Worm (Caenorhabditis elegans) whole organism, L4 larva: ENCODE measurements around the gene nhr-4.
"Not testable (repeated sequence)": the region's sequence is repeated elsewhere in the genome, so short reads cannot be mapped to it uniquely, and the experiment has no call there.

Experiments used
- F26F4.8 ChIP-seq: fragments of 200-800 bp; sonication (Bioruptor generic); conservative IDR thresholded peaks from 2 replicates; pipeline ENCODE4 v1.3.6; 2022; ENCODE audit warnings: missing genetic modification characterization, missing compliant biosample characterization
- T26A8.4 ChIP-seq: fragments of 200-800 bp; sonication (Bioruptor generic); IDR thresholded peaks from 2 replicates; pipeline ENCODE4 v1.3.6; 2022; ENCODE audit warnings: missing genetic modification characterization, missing compliant biosample characterization
- Y48G9A.11 ChIP-seq: fragments of 200-800 bp; sonication (Bioruptor generic); IDR thresholded peaks from 2 replicates; pipeline ENCODE4 v1.3.6; 2022; ENCODE audit warnings: missing genetic modification reagents, missing genetic modification characterization, missing compliant biosample characterization
- Y75B8A.6 ChIP-seq: fragments of 200-800 bp; sonication (Bioruptor generic); IDR thresholded peaks from 2 replicates; pipeline ENCODE4 v1.3.6; 2022; ENCODE audit warnings: missing genetic modification reagents, missing genetic modification characterization, missing compliant biosample characterization
- ZK337.2 ChIP-seq: fragments of 200-800 bp; sonication (Bioruptor generic); IDR thresholded peaks from 2 replicates; pipeline ENCODE4 v1.3.6; 2022; ENCODE audit warnings: missing genetic modification reagents, missing genetic modification characterization, missing compliant biosample characterization
- aly-2 ChIP-seq: sonication (generic microtip); optimal IDR thresholded peaks from 2 replicates; lab custom pipeline; 2018; ENCODE audit warnings: missing biosample characterization, missing genetic modification characterization
- ctbp-1 ChIP-seq: fragments of 200-800 bp; sonication (Bioruptor generic); IDR thresholded peaks from 2 replicates; pipeline ENCODE4 v1.3.6; 2022; ENCODE audit warnings: missing genetic modification reagents, missing genetic modification characterization, missing compliant biosample characterization
- daf-8 ChIP-seq: fragments of 200-800 bp; sonication (Bioruptor generic); IDR thresholded peaks from 2 replicates; pipeline ENCODE4 v1.3.6; 2022; ENCODE audit warnings: missing genetic modification characterization, missing compliant biosample characterization
- dpl-1 ChIP-seq: fragments of 150-350 bp; optimal IDR thresholded peaks from 2 replicates; lab custom pipeline; 2014; ENCODE audit warnings: missing biosample characterization, missing genetic modification reagents, missing genetic modification characterization
- fos-1 ChIP-seq: fragments of 150-350 bp; optimal IDR thresholded peaks from 2 replicates; lab custom pipeline; 2014; ENCODE audit warnings: missing biosample characterization, missing genetic modification characterization
- hlh-11 ChIP-seq: fragments of 200-800 bp; sonication (Bioruptor generic); optimal IDR thresholded peaks from 2 replicates; lab custom pipeline; 2018; ENCODE audit warnings: mild to moderate bottlenecking, missing genetic modification characterization, missing compliant biosample characterization
- hmg-1.1 ChIP-seq: fragments of 200-800 bp; sonication (Bioruptor generic); IDR thresholded peaks from 2 replicates; pipeline ENCODE4 v1.3.6; 2022; ENCODE audit warnings: missing genetic modification reagents, missing genetic modification characterization, missing compliant biosample characterization
- lim-7 ChIP-seq: fragments of 200-800 bp; sonication (Bioruptor generic); IDR thresholded peaks from 2 replicates; pipeline ENCODE4 v1.3.6; 2022; ENCODE audit warnings: missing genetic modification characterization, missing compliant biosample characterization
- lin-1 ChIP-seq: fragments of 200-800 bp; sonication (Bioruptor generic); IDR thresholded peaks from 2 replicates; pipeline ENCODE4 v1.3.6; 2022; ENCODE audit warnings: missing genetic modification reagents, missing genetic modification characterization, missing compliant biosample characterization
- lin-15B ChIP-seq: fragments of 150-350 bp; sonication (generic microtip); optimal IDR thresholded peaks from 3 replicates; lab custom pipeline; 2014; ENCODE audit warnings: missing biosample characterization, missing genetic modification characterization
- madf-9 ChIP-seq: fragments of 200-800 bp; sonication (Bioruptor generic); conservative IDR thresholded peaks from 2 replicates; pipeline ENCODE4 v1.3.6; 2022; ENCODE audit warnings: missing genetic modification reagents, missing genetic modification characterization, missing compliant biosample characterization
- mdt-29 ChIP-seq: fragments of 200-800 bp; sonication (Bioruptor generic); IDR thresholded peaks from 2 replicates; pipeline ENCODE4 v1.3.6; 2022; ENCODE audit warnings: missing genetic modification reagents, missing genetic modification characterization, missing compliant biosample characterization
- nhr-237 ChIP-seq: sonication (generic microtip); optimal IDR thresholded peaks from 2 replicates; lab custom pipeline; 2017; ENCODE audit warnings: missing biosample characterization, missing genetic modification characterization
- nhr-25 ChIP-seq: sonication (generic microtip); optimal IDR thresholded peaks from 2 replicates; lab custom pipeline; 2017; ENCODE audit warnings: missing genetic modification characterization, mild to moderate bottlenecking, missing compliant biosample characterization, antibody characterized with exemption, moderate library complexity, borderline replicate concordance; ENCODE audit not compliant: insufficient read depth
- nhr-28 ChIP-seq: fragments of 150-350 bp; optimal IDR thresholded peaks from 2 replicates; lab custom pipeline; 2014; ENCODE audit warnings: missing biosample characterization, missing genetic modification characterization
- nhr-48 ChIP-seq: sonication (generic microtip); optimal IDR thresholded peaks from 2 replicates; lab custom pipeline; 2016; ENCODE audit warnings: mild to moderate bottlenecking, missing genetic modification characterization, missing compliant biosample characterization
- nhr-6 ChIP-seq: fragments of 150-350 bp; optimal IDR thresholded peaks from 2 replicates; lab custom pipeline; 2014; ENCODE audit warnings: missing biosample characterization, missing genetic modification characterization
- nhr-76 ChIP-seq: fragments of 150-350 bp; optimal IDR thresholded peaks from 2 replicates; lab custom pipeline; 2014; ENCODE audit warnings: missing biosample characterization, missing genetic modification characterization
- pha-4 ChIP-seq, 2 experiments: fragments of 150-350 bp in 1 of 2; fragments of 200-800 bp in 1 of 2; sonication (Bioruptor generic) in 1 of 2; IDR thresholded peaks in 1 of 2; optimal IDR thresholded peaks in 1 of 2; 2 replicates each; pipeline versions ENCODE4 v1.3.6 to Lab custom; 2014 to 2022; ENCODE audit warnings: missing genetic modification characterization in 2 of 2, missing genetic modification reagents in 2 of 2, missing biosample characterization in 1 of 2, missing compliant biosample characterization in 1 of 2
- saeg-2 ChIP-seq: fragments of 200-800 bp; sonication (Bioruptor generic); IDR thresholded peaks from 2 replicates; pipeline ENCODE4 v1.3.6; 2022; ENCODE audit warnings: missing genetic modification reagents, missing genetic modification characterization, missing compliant biosample characterization
- tra-1 ChIP-seq: fragments of 200-800 bp; sonication (Bioruptor generic); IDR thresholded peaks from 2 replicates; pipeline ENCODE4 v1.3.6; 2022; ENCODE audit warnings: missing genetic modification reagents, missing genetic modification characterization, missing compliant biosample characterization
- unc-130 ChIP-seq: sonication (generic microtip); optimal IDR thresholded peaks from 2 replicates; lab custom pipeline; 2016; ENCODE audit warnings: missing genetic modification reagents, missing genetic modification characterization, missing compliant biosample characterization
- unc-39 ChIP-seq: sonication (generic microtip); optimal IDR thresholded peaks from 2 replicates; lab custom pipeline; 2017; ENCODE audit warnings: missing biosample characterization, missing genetic modification characterization
- zip-11 ChIP-seq: fragments of 200-800 bp; sonication (Bioruptor generic); IDR thresholded peaks from 2 replicates; pipeline ENCODE4 v1.3.6; 2022; ENCODE audit warnings: missing genetic modification characterization, missing compliant biosample characterization
- ztf-11 ChIP-seq: fragments of 150-350 bp; optimal IDR thresholded peaks from 2 replicates; lab custom pipeline; 2014; ENCODE audit warnings: missing biosample characterization, missing genetic modification characterization

nhr-4 gene

DNA sequence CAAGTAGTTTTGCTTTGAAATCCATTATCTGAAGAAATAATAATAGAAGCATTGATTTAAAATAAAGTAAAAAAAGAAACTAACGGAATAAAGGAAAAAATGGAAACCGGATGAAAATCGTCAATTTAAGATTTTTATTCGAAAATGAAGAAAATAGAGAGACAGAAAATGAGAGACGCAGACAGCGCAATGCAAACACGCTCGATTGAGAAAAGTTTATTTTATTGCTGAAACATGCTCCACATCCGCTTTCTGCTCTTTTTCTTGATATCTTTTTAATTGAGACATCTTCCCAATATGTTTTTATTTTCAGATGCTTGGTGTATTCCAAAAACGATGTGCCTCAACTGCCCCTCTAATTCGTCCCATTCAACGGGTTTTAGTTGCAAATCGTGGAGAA lies 5.1 kb downstream of the nhr-4 start, which contains the start of the genes prp-18 and mccc-1 (continued):
- TF ChIP-seq lin-1 (GFP tag; lab: Robert Waterston, UW) (no peak), nhr-6 (tag; lab: Kevin White, UChicago) (peak; percentile 57), nhr-28 (tag; lab: Kevin White, UChicago) (peak; percentile 4), Y48G9A.11 (GFP tag; lab: Robert Waterston, UW) (no peak)
- TF ChIP-seq, all 104 proteins: peak for 11

DNA sequence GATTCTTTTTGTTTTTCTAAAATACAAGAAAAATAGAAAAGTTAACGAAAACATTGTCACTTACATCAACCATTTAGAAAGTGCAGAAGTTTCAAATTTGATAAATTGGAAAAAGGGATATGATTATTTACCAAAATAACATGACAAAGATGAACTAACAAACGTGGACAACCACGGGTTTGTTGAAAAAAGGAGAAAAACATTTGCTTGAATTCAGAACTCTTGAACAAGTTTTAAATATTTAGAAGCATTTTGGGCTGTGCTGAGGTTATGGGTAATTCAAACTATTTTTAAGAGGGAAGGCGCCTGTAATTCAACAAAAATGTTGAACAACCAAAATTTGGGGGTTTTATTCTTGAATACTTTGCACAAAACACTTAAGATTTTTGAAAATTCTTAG lies 10.7 kb downstream of the nhr-4 start, which contains the start of gene ttbk-3:
ttbk-3 (minus strand) TSS at position 101 of the 400 bp plus-strand sequence.
- no peak for TF ChIP-seq nhr-48 (tag; lab: Kevin White, UChicago)
- no peak for TF ChIP-seq zip-11 (GFP tag; lab: Robert Waterston, UW)
- no peak for TF ChIP-seq dpl-1 (GFP tag; lab: Kevin White, UChicago)
- TF ChIP-seq aly-2, result no peak

DNA sequence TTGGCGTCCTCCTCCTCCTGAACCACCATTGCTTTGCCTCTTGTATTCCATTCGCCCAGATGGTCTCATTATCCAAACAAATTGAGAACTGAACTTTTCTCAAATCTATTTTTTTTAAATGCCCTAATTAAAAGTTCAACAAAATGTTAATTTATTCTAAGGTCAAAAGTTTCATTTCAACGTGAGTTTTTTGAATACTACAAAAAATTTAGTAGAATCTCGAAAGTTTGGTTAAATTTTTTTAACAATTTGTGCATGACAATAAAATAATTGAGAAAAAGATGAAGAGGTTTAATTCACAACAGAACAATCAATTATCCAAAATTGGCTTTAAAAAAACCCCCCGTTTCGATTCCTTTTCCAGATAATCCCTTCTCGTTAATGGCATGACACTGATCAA lies 12.8 kb downstream of the nhr-4 start, which contains the start of gene F32B6.4:
F32B6.4 (minus strand) TSS at position 101 of the 400 bp plus-strand sequence.
- no peak for TF ChIP-seq Y75B8A.6 (GFP tag; lab: Robert Waterston, UW)
- TF ChIP-seq hlh-11, result no peak
- TF ChIP-seq ztf-11 (tag; lab: Kevin White, UChicago), result no peak
- no peak for TF ChIP-seq nhr-237 (tag; lab: Kevin White, UChicago)
- TF ChIP-seq daf-8 (GFP tag; lab: Robert Waterston, UW), result no peak
- no peak for TF ChIP-seq nhr-6 (tag; lab: Kevin White, UChicago)
- no peak for TF ChIP-seq tra-1 (GFP tag; lab: Robert Waterston, UW)
- no peak for TF ChIP-seq nhr-76 (tag; lab: Kevin White, UChicago)
- TF ChIP-seq pha-4 (GFP tag; IDR thresholded peaks at IDR 0.05; lab: Robert Waterston, UW), result no peak
- no peak for TF ChIP-seq pha-4 (tag; optimal IDR thresholded peaks at IDR 0.05; lab: Kevin White, UChicago)
- TF ChIP-seq madf-9, result no peak
- no peak for TF ChIP-seq unc-39 (tag; lab: Kevin White, UChicago)
- no peak for TF ChIP-seq hmg-1.1
- no peak for TF ChIP-seq lin-15B (tag; lab: Kevin White, UChicago)
- no peak for TF ChIP-seq lim-7 (GFP tag; lab: Robert Waterston, UW)
- no peak for TF ChIP-seq lin-1 (GFP tag; lab: Robert Waterston, UW)
- TF ChIP-seq nhr-25 (tag; lab: Kevin White, UChicago), result no peak
- TF ChIP-seq ZK337.2 (GFP tag; lab: Robert Waterston, UW), result no peak
- TF ChIP-seq fos-1 (tag; lab: Kevin White, UChicago), result no peak

DNA sequence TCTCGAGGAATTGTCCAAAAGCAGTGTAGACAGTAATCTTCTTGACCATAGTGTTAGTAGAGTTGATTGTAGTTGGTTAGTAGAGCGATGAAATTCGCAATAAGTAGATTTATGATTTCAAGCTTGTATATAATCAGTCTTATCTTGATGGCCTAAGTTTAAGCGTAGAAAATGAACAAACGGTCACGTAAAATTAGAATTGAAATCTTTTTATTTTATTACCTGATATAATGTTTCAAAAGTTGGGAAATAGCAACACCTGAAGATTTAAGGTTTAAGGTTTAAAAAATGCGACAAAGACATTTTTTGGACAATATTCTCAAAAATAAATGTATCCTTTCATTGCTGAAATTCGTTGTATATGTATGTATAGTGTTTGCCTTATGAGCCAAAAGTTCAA lies 14.5 kb downstream of the nhr-4 start, which contains the start of gene sss-1:
sss-1 (minus strand) TSS at position 101 of the 400 bp plus-strand sequence.
- not testable (repeated sequence) for TF ChIP-seq unc-130 (GFP tag; lab: Kevin White, UChicago); nhr-48 (tag; lab: Kevin White, UChicago); ctbp-1 (GFP tag; lab: Robert Waterston, UW)

DNA sequence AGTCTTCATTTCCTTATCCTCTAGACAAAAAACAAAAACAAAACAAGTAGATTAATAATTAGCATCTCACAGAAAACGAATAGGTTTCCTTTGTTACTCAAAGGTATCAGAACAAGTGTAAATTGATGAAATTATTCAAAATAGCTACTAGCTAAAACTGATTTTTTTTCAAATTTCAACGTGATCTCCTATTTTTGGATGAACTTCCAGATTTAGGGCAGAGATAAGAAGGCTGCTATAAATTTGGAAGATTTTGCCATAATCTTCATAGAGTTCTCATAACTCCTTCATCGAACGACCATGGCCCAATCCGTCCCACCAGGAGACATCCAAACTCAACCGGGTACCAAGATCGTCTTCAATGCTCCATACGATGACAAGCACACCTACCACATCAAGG lies 15.2 kb downstream of the nhr-4 start, which contains the start of gene msp-77:
msp-77 (plus strand) TSS at position 301 of the 400 bp plus-strand sequence.
- 0 out of 2 replicates have a peak, but pooled peaks have one; percentile 57 for TF ChIP-seq F26F4.8
- TF ChIP-seq, all 104 proteins: peak for 1; not testable (repeated sequence) for 103

DNA sequence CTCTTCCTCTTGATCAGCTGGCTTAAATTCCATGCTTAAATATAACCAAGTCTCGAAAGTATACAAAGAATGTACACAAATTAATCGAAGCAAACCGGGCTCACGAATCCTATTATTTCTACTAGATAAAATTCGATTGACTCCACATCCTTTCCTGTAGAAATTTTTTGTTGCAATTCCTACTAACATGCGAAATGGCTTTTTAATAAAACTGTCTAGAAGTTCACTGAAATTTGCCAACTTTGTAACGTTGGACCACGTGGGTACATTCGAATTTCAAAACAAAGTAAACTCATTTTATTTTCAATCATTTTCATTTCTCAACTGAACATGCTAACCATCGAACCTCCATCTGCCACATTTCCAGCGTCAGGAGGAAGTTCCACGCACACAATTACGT lies 16.0 kb downstream of the nhr-4 start, which contains the start of gene ssp-32:
ssp-32 (plus strand) TSS at position 301 of the 400 bp plus-strand sequence.
- TF ChIP-seq saeg-2 (GFP tag; lab: Robert Waterston, UW) (no peak), mdt-29 (GFP tag; lab: Robert Waterston, UW) (no peak), T26A8.4 (GFP tag; lab: Robert Waterston, UW) (no peak), ZK337.2 (GFP tag; lab: Robert Waterston, UW) (no peak)
